Fruit fly (Drosophila melanogaster): ENCODE results near the gene grp.
A peak's percentile ranks its signal among the peaks of the same experiment; 100 is the strongest.

The grp gene

dm6 chr2L:16719643-16720515 lies 40.0 kb downstream of the grp start, which contains the start of gene Cyt-c-p (continued):
- TF ChIP-seq sna (GFP tag; IDR thresholded peaks at IDR 0.05; ENCODE audit: partially characterized antibody) (0 out of 2 replicates have a peak, but pooled peaks have one; percentile 41), CG18262 (tag; optimal IDR thresholded peaks at IDR 0.05) (peak; percentile 0), bcd (GFP tag; optimal IDR thresholded peaks at IDR 0.05) (peak; percentile 6), unpg (GFP tag; optimal IDR thresholded peaks at IDR 0.05) (peak; percentile 16), CG17385 (GFP tag; optimal IDR thresholded peaks at IDR 0.05) (peak; percentile 16), ci (GFP tag; IDR thresholded peaks at IDR 0.05) (peak; percentile 27; the same call in 1 of the 3 replicates), CG17829 (tag; optimal IDR thresholded peaks at IDR 0.05) (peak; percentile 52), NC2β (GFP tag; optimal IDR thresholded peaks at IDR 0.05) (peak; percentile 35), knrl (GFP tag; IDR thresholded peaks at IDR 0.05; ENCODE audit: partially characterized antibody) (peak; percentile 61), hb (GFP tag; IDR thresholded peaks at IDR 0.05; ENCODE audit: partially characterized antibody) (0 out of 3 replicates have a peak, but pooled peaks have one; percentile 24), CTCF (GFP tag; optimal IDR thresholded peaks at IDR 0.05) (peak; percentile 36), CG10321 (GFP tag; IDR thresholded peaks at IDR 0.05) (peak; percentile 11; the same call in 1 of the 2 replicates), gsb-n (tag; optimal IDR thresholded peaks at IDR 0.05) (peak; percentile 13), CG11560 (tag; IDR thresholded peaks at IDR 0.05) (no peak), Lhr (GFP tag; optimal IDR thresholded peaks at IDR 0.05) (peak; percentile 93), CG4854 (GFP tag; optimal IDR thresholded peaks at IDR 0.05) (peak; percentile 12), CG12299 (tag; optimal IDR thresholded peaks at IDR 0.05) (peak; percentile 45), CG2129 (GFP tag; IDR thresholded peaks at IDR 0.05; ENCODE audit: partially characterized antibody) (0 out of 2 replicates have a peak, but pooled peaks have one; percentile 18), seq (GFP tag; IDR thresholded peaks at IDR 0.05) (0 out of 2 replicates have a peak, but pooled peaks have one; percentile 10), Hmx (GFP tag; optimal IDR thresholded peaks at IDR 0.05) (no peak), CG13123 (GFP tag; optimal IDR thresholded peaks at IDR 0.05) (no peak), Eip74EF (GFP tag; optimal IDR thresholded peaks at IDR 0.05) (peak in 1 of 2 experiments; percentile 77), Trl (optimal IDR thresholded peaks at IDR 0.05) (peak; percentile 40 to 71), Trl (GFP tag; optimal IDR thresholded peaks at IDR 0.05) (peak; percentile 8), CG1832 (GFP tag; optimal IDR thresholded peaks at IDR 0.05) (peak; percentile 22), HLH4C (GFP tag; IDR thresholded peaks at IDR 0.05; ENCODE audit: partially characterized antibody) (peak; percentile 44; the same call in 1 of the 3 replicates), Hand (GFP tag; optimal IDR thresholded peaks at IDR 0.05) (no peak), CG1024 (GFP tag; IDR thresholded peaks at IDR 0.05) (no peak), CG14860 (GFP tag; IDR thresholded peaks at IDR 0.05; ENCODE audit: partially characterized antibody) (peak; percentile 17; the same call in 1 of the 3 replicates), Hsf (GFP tag; optimal IDR thresholded peaks at IDR 0.05) (peak; percentile 2), lbe (GFP tag; optimal IDR thresholded peaks at IDR 0.05) (no peak), Usf (GFP tag; optimal IDR thresholded peaks at IDR 0.05) (no peak), Bteb2 (GFP tag; optimal IDR thresholded peaks at IDR 0.05) (peak; percentile 9), twi (tag; optimal IDR thresholded peaks at IDR 0.05) (no peak), Med (GFP tag) (peak; percentile 89), cad (GFP tag; optimal IDR thresholded peaks at IDR 0.05) (peak; percentile 54), phol (tag; optimal IDR thresholded peaks at IDR 0.05) (peak; percentile 77), CG2875 (GFP tag; optimal IDR thresholded peaks at IDR 0.05) (peak; percentile 4), CG9876 (GFP tag; optimal IDR thresholded peaks at IDR 0.05) (no peak), CG17568 (GFP tag; optimal IDR thresholded peaks at IDR 0.05) (no peak), disco-r (GFP tag; optimal IDR thresholded peaks at IDR 0.05) (peak; percentile 25), unc-4 (GFP tag; IDR thresholded peaks at IDR 0.05; ENCODE audit: partially characterized antibody) (peak; percentile 66), CG11504 (tag; optimal IDR thresholded peaks at IDR 0.05) (peak; percentile 44), Dek (tag; optimal IDR thresholded peaks at IDR 0.05) (peak; percentile 4), Myb (GFP tag; optimal IDR thresholded peaks at IDR 0.05) (peak; percentile 70), Nf-YC (tag; optimal IDR thresholded peaks at IDR 0.05) (peak; percentile 55), Aef1 (GFP tag; IDR thresholded peaks at IDR 0.05) (no peak), esg (GFP tag; conservative IDR thresholded peaks at IDR 0.05) (no peak)
